Fruit fly (Drosophila melanogaster) whole organism, adult: ENCODE measurements around the gene CG8925.

Experiments used
- CG33017 ChIP-seq: fragments of 200-800 bp; sonication (Bioruptor generic); optimal IDR thresholded peaks from 2 replicates; lab custom pipeline; 2018; ENCODE audit warnings: missing biosample characterization, mild to moderate bottlenecking, missing genetic modification characterization, moderate library complexity
- CG7101 ChIP-seq: fragments of 200-800 bp; sonication (Bioruptor generic); optimal IDR thresholded peaks from 2 replicates; lab custom pipeline; 2018; ENCODE audit warnings: missing biosample characterization, mild to moderate bottlenecking, missing genetic modification characterization, moderate library complexity
- Clk ChIP-seq: fragments of 200-800 bp; sonication (Bioruptor generic); optimal IDR thresholded peaks from 2 replicates; lab custom pipeline; 2017; ENCODE audit warnings: missing biosample characterization, missing genetic modification characterization
- Hr96 ChIP-seq: fragments of 200-800 bp; sonication (Bioruptor generic); optimal IDR thresholded peaks from 2 replicates; lab custom pipeline; 2016; ENCODE audit warnings: missing biosample characterization, missing genetic modification characterization
- Mnt ChIP-seq: fragments of 200-800 bp; sonication (Bioruptor generic); optimal IDR thresholded peaks from 2 replicates; lab custom pipeline; 2016; ENCODE audit warnings: missing biosample characterization, mild to moderate bottlenecking, missing genetic modification characterization
- cic ChIP-seq: fragments of 200-800 bp; sonication (Bioruptor generic); optimal IDR thresholded peaks from 2 replicates; lab custom pipeline; 2017; ENCODE audit warnings: missing biosample characterization, mild to moderate bottlenecking, missing genetic modification characterization, moderate library complexity
- cnc ChIP-seq, 2 experiments: fragments of >200 bp; optimal IDR thresholded peaks; 2 replicates each; lab custom pipeline; 2017
- ovo ChIP-seq: fragments of 200-800 bp; sonication (Bioruptor generic); optimal IDR thresholded peaks from 2 replicates; lab custom pipeline; 2016; ENCODE audit warnings: missing biosample characterization, missing genetic modification characterization
- toe ChIP-seq: fragments of 200-800 bp; sonication (Bioruptor generic); optimal IDR thresholded peaks from 2 replicates; lab custom pipeline; 2016; ENCODE audit warnings: missing biosample characterization, missing genetic modification characterization

- no peak for TF ChIP-seq cnc (optimal IDR thresholded peaks at IDR 0.05; lab: Kevin White, UChicago)
- TF ChIP-seq Mnt (GFP tag; lab: Kevin White, UChicago), result no peak
- no peak for TF ChIP-seq cic (GFP tag; lab: Kevin White, UChicago)
- TF ChIP-seq CG7101 (tag; lab: Kevin White, UChicago), result no peak
- no peak for TF ChIP-seq Clk (GFP tag; lab: Kevin White, UChicago)
- no peak for TF ChIP-seq ovo
- TF ChIP-seq toe (GFP tag; lab: Kevin White, UChicago), result no peak
- no peak for TF ChIP-seq Hr96 (GFP tag; lab: Kevin White, UChicago)
- TF ChIP-seq CG33017 (tag; lab: Kevin White, UChicago), result no peak
Observed at dm6 chr3R:16173500-16173899, 1.7 kb downstream of the CG8925 start.
